Fruit fly (Drosophila melanogaster) whole organism, embryonic: Measurements from ENCODE around the gene T48.

Experiments
- Adf1 ChIP-seq: fragments of 200-800 bp; sonication (Bioruptor generic); IDR thresholded peaks from 2 replicates; pipeline ENCODE4 v1.3.6; 2022; ENCODE audit warnings: missing biosample characterization, missing genetic modification characterization
- Atf-2 ChIP-seq: fragments of 200-800 bp; sonication (Bioruptor generic); optimal IDR thresholded peaks from 2 replicates; lab custom pipeline; 2016; ENCODE audit warnings: missing biosample characterization, missing genetic modification characterization
- BEAF-32 ChIP-seq: fragments of 200-800 bp; sonication (Bioruptor generic); optimal IDR thresholded peaks from 3 replicates; lab custom pipeline; 2017; ENCODE audit warnings: missing biosample characterization, missing genetic modification characterization, mild to moderate bottlenecking, moderate library complexity, missing genetic modification reagents
- Blimp-1 ChIP-seq: fragments of 200-800 bp; sonication (Bioruptor generic); optimal IDR thresholded peaks from 3 replicates; lab custom pipeline; 2018; ENCODE audit warnings: missing biosample characterization, missing genetic modification characterization, mild to moderate bottlenecking, moderate library complexity, missing genetic modification reagents
- BtbVII ChIP-seq: fragments of 200-800 bp; sonication (Bioruptor generic); optimal IDR thresholded peaks from 3 replicates; lab custom pipeline; 2017; ENCODE audit warnings: missing biosample characterization, mild to moderate bottlenecking, missing genetic modification characterization
- CG12236 ChIP-seq: fragments of 200-800 bp; sonication (Bioruptor generic); optimal IDR thresholded peaks from 2 replicates; lab custom pipeline; 2016; ENCODE audit warnings: missing biosample characterization, missing genetic modification characterization
- CG1233 ChIP-seq: fragments of 200-800 bp; sonication (Bioruptor generic); optimal IDR thresholded peaks from 4 replicates; lab custom pipeline; 2018; ENCODE audit warnings: missing biosample characterization, mild to moderate bottlenecking, missing genetic modification characterization
- CG12391 ChIP-seq: fragments of 200-800 bp; sonication (Bioruptor generic); optimal IDR thresholded peaks from 3 replicates; lab custom pipeline; 2018; ENCODE audit warnings: missing biosample characterization, mild to moderate bottlenecking, missing genetic modification characterization, moderate library complexity
- CG12744 ChIP-seq: fragments of 200-800 bp; sonication (Bioruptor generic); optimal IDR thresholded peaks from 2 replicates; lab custom pipeline; 2016; ENCODE audit warnings: missing biosample characterization, missing genetic modification characterization
- CG14014 ChIP-seq: fragments of 200-800 bp; sonication (Bioruptor generic); IDR thresholded peaks from 2 replicates; pipeline ENCODE4 v1.3.6; 2022; ENCODE audit warnings: missing biosample characterization, missing genetic modification characterization
- CG14441 ChIP-seq: fragments of 200-800 bp; sonication (Bioruptor generic); IDR thresholded peaks from 2 replicates; pipeline ENCODE4 v1.3.6; 2022; ENCODE audit warnings: missing biosample characterization, missing genetic modification characterization
- CG14710 ChIP-seq: fragments of 200-800 bp; sonication (Bioruptor generic); optimal IDR thresholded peaks from 3 replicates; lab custom pipeline; 2019; ENCODE audit warnings: missing biosample characterization, mild to moderate bottlenecking, missing genetic modification characterization, moderate library complexity
- CG14860 ChIP-seq: fragments of 200-800 bp; sonication (Bioruptor generic); IDR thresholded peaks from 3 replicates; pipeline ENCODE4 v1.3.6; 2022; ENCODE audit warnings: missing biosample characterization, missing genetic modification characterization; ENCODE audit not compliant: partially characterized antibody
- CG17612 ChIP-seq: fragments of 200-800 bp; sonication (Bioruptor generic); IDR thresholded peaks from 2 replicates; pipeline ENCODE4 v1.3.6; 2022; ENCODE audit warnings: missing biosample characterization, missing genetic modification characterization
- CG18476 ChIP-seq: fragments of 200-800 bp; sonication (Bioruptor generic); optimal IDR thresholded peaks from 2 replicates; lab custom pipeline; 2016; ENCODE audit warnings: missing biosample characterization, mild to moderate bottlenecking, missing genetic modification characterization
- CG18764 ChIP-seq: fragments of 200-800 bp; sonication (Bioruptor generic); optimal IDR thresholded peaks from 3 replicates; lab custom pipeline; 2016; ENCODE audit warnings: missing biosample characterization, missing genetic modification characterization
- CG2120 ChIP-seq: fragments of 200-800 bp; sonication (Bioruptor generic); optimal IDR thresholded peaks from 3 replicates; lab custom pipeline; 2016; ENCODE audit warnings: missing biosample characterization, missing genetic modification characterization
- CG34376 ChIP-seq: fragments of 200-800 bp; sonication (Bioruptor generic); optimal IDR thresholded peaks from 2 replicates; lab custom pipeline; 2018; ENCODE audit warnings: missing biosample characterization, mild to moderate bottlenecking, missing genetic modification characterization
- CG4328 ChIP-seq: fragments of 200-800 bp; sonication (Bioruptor generic); optimal IDR thresholded peaks from 3 replicates; lab custom pipeline; 2017; ENCODE audit warnings: missing biosample characterization, missing genetic modification reagents, missing genetic modification characterization
- CG4820 ChIP-seq: fragments of 200-800 bp; sonication (Bioruptor generic); optimal IDR thresholded peaks from 3 replicates; lab custom pipeline; 2016; ENCODE audit warnings: missing biosample characterization, missing genetic modification characterization
- CG6175 ChIP-seq: fragments of 200-800 bp; sonication (Bioruptor generic); IDR thresholded peaks from 3 replicates; pipeline ENCODE4 v1.3.6; 2022; ENCODE audit warnings: missing biosample characterization, missing genetic modification characterization
- CG6654 ChIP-seq: fragments of 200-800 bp; sonication (Bioruptor generic); optimal IDR thresholded peaks from 2 replicates; lab custom pipeline; 2017; ENCODE audit warnings: missing biosample characterization, mild to moderate bottlenecking, missing genetic modification characterization
- CG6689 ChIP-seq: fragments of 200-800 bp; sonication (Bioruptor generic); IDR thresholded peaks from 2 replicates; pipeline ENCODE4 v1.3.6; 2022; ENCODE audit warnings: missing biosample characterization, missing genetic modification characterization
- CG7271 ChIP-seq: fragments of 200-800 bp; sonication (Bioruptor generic); optimal IDR thresholded peaks from 2 replicates; lab custom pipeline; 2018; ENCODE audit warnings: missing biosample characterization, mild to moderate bottlenecking, missing genetic modification characterization, moderate library complexity
- CG9817 ChIP-seq: fragments of 200-800 bp; sonication (Bioruptor generic); optimal IDR thresholded peaks from 2 replicates; lab custom pipeline; 2018; ENCODE audit warnings: missing biosample characterization, mild to moderate bottlenecking, missing genetic modification characterization, moderate library complexity
- HLH4C ChIP-seq: fragments of 200-800 bp; sonication (Bioruptor generic); IDR thresholded peaks from 3 replicates; pipeline ENCODE4 v1.3.6; 2022; ENCODE audit warnings: missing biosample characterization, missing genetic modification characterization; ENCODE audit not compliant: partially characterized antibody
- Hey ChIP-seq: fragments of 200-800 bp; sonication (Bioruptor generic); optimal IDR thresholded peaks from 3 replicates; lab custom pipeline; 2018; ENCODE audit warnings: missing biosample characterization, mild to moderate bottlenecking, missing genetic modification characterization
- Neu2 ChIP-seq: fragments of 200-800 bp; sonication (Bioruptor generic); optimal IDR thresholded peaks from 3 replicates; lab custom pipeline; 2016; ENCODE audit warnings: missing biosample characterization, missing genetic modification characterization, borderline replicate concordance
- Side ChIP-seq: fragments of 200-800 bp; sonication (Bioruptor generic); optimal IDR thresholded peaks from 2 replicates; lab custom pipeline; 2016; ENCODE audit warnings: missing biosample characterization, missing genetic modification characterization
- Sox102F ChIP-seq: fragments of 200-800 bp; sonication (Bioruptor generic); optimal IDR thresholded peaks from 2 replicates; lab custom pipeline; 2018; ENCODE audit warnings: missing biosample characterization, mild to moderate bottlenecking, missing genetic modification characterization, moderate library complexity
- Vsx1 ChIP-seq: fragments of 200-800 bp; sonication (Bioruptor generic); optimal IDR thresholded peaks from 2 replicates; lab custom pipeline; 2017; ENCODE audit warnings: missing biosample characterization, mild to moderate bottlenecking, missing genetic modification characterization, missing genetic modification reagents
- bigmax ChIP-seq: fragments of 200-800 bp; sonication (Bioruptor generic); optimal IDR thresholded peaks from 2 replicates; lab custom pipeline; 2018; ENCODE audit warnings: missing biosample characterization, mild to moderate bottlenecking, missing genetic modification characterization
- corto ChIP-seq: fragments of 200-800 bp; sonication (Bioruptor generic); optimal IDR thresholded peaks from 2 replicates; lab custom pipeline; 2016; ENCODE audit warnings: missing biosample characterization, mild to moderate bottlenecking, missing genetic modification characterization, moderate library complexity
- crc ChIP-seq: fragments of 200-800 bp; sonication (Bioruptor generic); optimal IDR thresholded peaks from 2 replicates; lab custom pipeline; 2016; ENCODE audit warnings: missing biosample characterization, missing genetic modification characterization
- croc ChIP-seq: fragments of 200-800 bp; sonication (Bioruptor generic); conservative IDR thresholded peaks from 3 replicates; pipeline ENCODE4 v1.3.6; 2022; ENCODE audit warnings: missing biosample characterization, missing genetic modification characterization
- cwo ChIP-seq: fragments of 200-800 bp; sonication (Bioruptor generic); optimal IDR thresholded peaks from 3 replicates; lab custom pipeline; 2017; ENCODE audit warnings: missing biosample characterization, missing genetic modification characterization, mild to moderate bottlenecking, moderate library complexity, missing genetic modification reagents
- fd64A ChIP-seq: fragments of 200-800 bp; sonication (Bioruptor generic); optimal IDR thresholded peaks from 3 replicates; lab custom pipeline; 2018; ENCODE audit warnings: missing biosample characterization, mild to moderate bottlenecking, missing genetic modification characterization
- gfzf ChIP-seq: fragments of 200-800 bp; sonication (Bioruptor generic); optimal IDR thresholded peaks from 2 replicates; lab custom pipeline; 2016; ENCODE audit warnings: missing biosample characterization, mild to moderate bottlenecking, missing genetic modification characterization, moderate library complexity
- hbn ChIP-seq: fragments of 200-800 bp; sonication (Bioruptor generic); IDR thresholded peaks from 2 replicates; pipeline ENCODE4 v1.3.6; 2022; ENCODE audit warnings: missing biosample characterization, missing genetic modification characterization; ENCODE audit not compliant: partially characterized antibody
- jing ChIP-seq: fragments of 200-800 bp; sonication (Bioruptor generic); optimal IDR thresholded peaks from 2 replicates; lab custom pipeline; 2018; ENCODE audit warnings: missing biosample characterization, mild to moderate bottlenecking, missing genetic modification characterization
- maf-S ChIP-seq: fragments of 200-800 bp; sonication (Bioruptor generic); optimal IDR thresholded peaks from 2 replicates; lab custom pipeline; 2016; ENCODE audit warnings: missing biosample characterization, missing genetic modification characterization
- nom ChIP-seq: fragments of 200-800 bp; sonication (Bioruptor generic); optimal IDR thresholded peaks from 2 replicates; lab custom pipeline; 2017; ENCODE audit warnings: missing biosample characterization, missing genetic modification characterization, mild to moderate bottlenecking, moderate library complexity, missing genetic modification reagents
- pan ChIP-seq, 4 experiments: fragments of >200 bp in 3 of 4; fragments of 200-800 bp in 1 of 4; sonication (Bioruptor generic) in 1 of 4; optimal IDR thresholded peaks in 3 of 4; IDR thresholded peaks in 1 of 4; 2 replicates each; pipeline versions ENCODE4 v1.3.6 to Lab custom; 2017 to 2022; ENCODE audit warnings: missing biosample characterization in 2 of 4, missing genetic modification characterization in 2 of 4, mixed read lengths in 1 of 4
- pfk ChIP-seq: fragments of 200-800 bp; sonication (Bioruptor generic); optimal IDR thresholded peaks from 2 replicates; lab custom pipeline; 2018; ENCODE audit warnings: missing biosample characterization, mild to moderate bottlenecking, missing genetic modification characterization, moderate library complexity
- ranshi ChIP-seq: fragments of 200-800 bp; sonication (Bioruptor generic); IDR thresholded peaks from 2 replicates; pipeline ENCODE4 v1.3.6; 2022; ENCODE audit warnings: missing biosample characterization, missing genetic modification characterization
- stc ChIP-seq: fragments of 200-800 bp; sonication (Bioruptor generic); IDR thresholded peaks from 2 replicates; pipeline ENCODE4 v1.3.6; 2022; ENCODE audit warnings: missing biosample characterization, missing genetic modification characterization
- stwl ChIP-seq: fragments of 200-800 bp; sonication (Bioruptor generic); optimal IDR thresholded peaks from 3 replicates; lab custom pipeline; 2018; ENCODE audit warnings: missing biosample characterization, mild to moderate bottlenecking, missing genetic modification characterization, moderate library complexity
- tin ChIP-seq: fragments of 200-800 bp; sonication (Bioruptor generic); optimal IDR thresholded peaks from 3 replicates; lab custom pipeline; 2016; ENCODE audit warnings: missing biosample characterization, missing genetic modification characterization
- tup ChIP-seq: fragments of 200-800 bp; sonication (Bioruptor generic); optimal IDR thresholded peaks from 2 replicates; lab custom pipeline; 2016; ENCODE audit warnings: missing biosample characterization, mild to moderate bottlenecking, missing genetic modification characterization, moderate library complexity

The T48 gene

DNA sequence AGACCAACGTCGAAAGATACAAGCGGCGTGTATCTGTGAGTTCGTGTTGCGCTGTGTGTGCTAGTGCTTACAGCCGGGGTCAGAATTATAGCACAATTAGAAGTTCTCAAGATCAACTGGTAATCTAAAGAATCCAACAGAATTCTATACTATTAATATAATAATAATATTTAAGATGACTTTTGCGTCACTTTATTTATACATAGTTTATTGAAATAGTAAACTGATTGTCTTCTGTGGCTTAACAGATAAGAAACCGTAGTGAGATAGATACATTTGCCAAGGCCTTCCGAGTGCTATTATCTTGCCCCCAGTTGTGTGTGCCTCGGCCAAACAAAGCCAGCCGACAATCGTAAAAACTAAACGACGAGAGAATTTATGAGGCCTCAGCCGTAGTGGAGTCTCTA is 4.8 kb downstream of the T48 start (continued):
- TF ChIP-seq Hey (tag; lab: Kevin White, UChicago) (no peak), CG14860 (GFP tag; lab: Robert Waterston, UW) (no peak), fd64A (GFP tag; lab: Kevin White, UChicago) (peak; percentile 37), CG17612 (no peak), CG6175 (GFP tag; lab: Robert Waterston, UW) (no peak), Adf1 (GFP tag; lab: Robert Waterston, UW) (no peak), CG18476 (GFP tag; lab: Kevin White, UChicago) (peak; percentile 11), CG12391 (tag; lab: Kevin White, UChicago) (peak; percentile 82), CG18764 (GFP tag; lab: Kevin White, UChicago) (peak; percentile 48), gfzf (no peak), corto (GFP tag; lab: Kevin White, UChicago) (no peak), CG6654 (GFP tag; lab: Kevin White, UChicago) (peak; percentile 4), stc (GFP tag; lab: Robert Waterston, UW) (peak; percentile 68), Atf-2 (GFP tag; lab: Kevin White, UChicago) (no peak), crc (GFP tag; lab: Kevin White, UChicago) (no peak), HLH4C (no peak), hbn (GFP tag; lab: Robert Waterston, UW) (no peak), pan (optimal IDR thresholded peaks at IDR 0.05; lab: Kevin White, UChicago) (no peak), pan (GFP tag; optimal IDR thresholded peaks at IDR 0.05 in 1 of 2, IDR thresholded peaks at IDR 0.05 in 1 of 2) (peak in 1 of 2 experiments; percentile 62), CG12744 (GFP tag; lab: Kevin White, UChicago) (no peak), Vsx1 (GFP tag; lab: Kevin White, UChicago) (peak; percentile 56), croc (GFP tag; lab: Robert Waterston, UW) (peak; percentile 62), CG7271 (tag; lab: Kevin White, UChicago) (no peak), CG1233 (GFP tag; lab: Kevin White, UChicago) (peak; percentile 73), CG14710 (tag; lab: Kevin White, UChicago) (peak; percentile 84), bigmax (no peak), CG14014 (GFP tag; lab: Robert Waterston, UW) (peak; percentile 37; the same call in 1 of the 2 replicates), CG12236 (no peak), jing (GFP tag; lab: Kevin White, UChicago) (no peak), Sox102F (peak; percentile 68), tin (peak; percentile 61), BtbVII (GFP tag; lab: Kevin White, UChicago) (peak; percentile 55), CG4328 (GFP tag; lab: Kevin White, UChicago) (peak; percentile 55), BEAF-32 (no peak), stwl (tag; lab: Kevin White, UChicago) (peak; percentile 27), ranshi (GFP tag; lab: Robert Waterston, UW) (peak; percentile 45; the same call in 1 of the 2 replicates), CG2120 (GFP tag; lab: Kevin White, UChicago) (no peak), CG34376 (GFP tag; lab: Kevin White, UChicago) (no peak), maf-S (GFP tag; lab: Kevin White, UChicago) (no peak), tup (peak; percentile 11), CG6689 (GFP tag; lab: Robert Waterston, UW) (peak; percentile 70; the same call in 1 of the 2 replicates), pfk (GFP tag; lab: Kevin White, UChicago) (no peak), CG14441 (GFP tag; lab: Robert Waterston, UW) (peak; percentile 43), Neu2 (GFP tag; lab: Kevin White, UChicago) (no peak), CG9817 (tag; lab: Kevin White, UChicago) (peak; percentile 52), Side (GFP tag; lab: Kevin White, UChicago) (no peak), cwo (GFP tag; lab: Kevin White, UChicago) (peak; percentile 49), nom (GFP tag; lab: Kevin White, UChicago) (peak; percentile 72), CG4820 (GFP tag; lab: Kevin White, UChicago) (peak; percentile 25), Blimp-1 (peak; percentile 73)
